Fruit fly (Drosophila melanogaster) whole organism, embryonic: ENCODE results near the gene CG42268.

ENCODE experiments used
- Abd-B ChIP-seq: fragments of 200-800 bp; sonication (Bioruptor generic); optimal IDR thresholded peaks from 2 replicates; lab custom pipeline; 2018; ENCODE audit warnings: missing biosample characterization, mild to moderate bottlenecking, missing genetic modification characterization, moderate library complexity
- Blimp-1 ChIP-seq: fragments of 200-800 bp; sonication (Bioruptor generic); optimal IDR thresholded peaks from 3 replicates; lab custom pipeline; 2018; ENCODE audit warnings: missing biosample characterization, missing genetic modification characterization, mild to moderate bottlenecking, moderate library complexity, missing genetic modification reagents
- CG12391 ChIP-seq: fragments of 200-800 bp; sonication (Bioruptor generic); optimal IDR thresholded peaks from 3 replicates; lab custom pipeline; 2018; ENCODE audit warnings: missing biosample characterization, mild to moderate bottlenecking, missing genetic modification characterization, moderate library complexity
- CG16779 ChIP-seq: fragments of 200-800 bp; sonication (Bioruptor generic); IDR thresholded peaks from 2 replicates; pipeline ENCODE4 v1.3.6; 2022; ENCODE audit warnings: missing biosample characterization, missing genetic modification characterization
- CG9797 ChIP-seq: fragments of 200-800 bp; sonication (Bioruptor generic); optimal IDR thresholded peaks from 3 replicates; lab custom pipeline; 2018; ENCODE audit warnings: missing biosample characterization, mild to moderate bottlenecking, missing genetic modification characterization
- CrebB ChIP-seq: fragments of 200-800 bp; sonication (Bioruptor generic); optimal IDR thresholded peaks from 3 replicates; lab custom pipeline; 2018; ENCODE audit warnings: missing biosample characterization, mild to moderate bottlenecking, missing genetic modification characterization
- Oli ChIP-seq: fragments of 200-800 bp; sonication (Bioruptor generic); optimal IDR thresholded peaks from 2 replicates; lab custom pipeline; 2018; ENCODE audit warnings: missing biosample characterization, mild to moderate bottlenecking, missing genetic modification characterization, moderate library complexity
- Sox102F ChIP-seq: fragments of 200-800 bp; sonication (Bioruptor generic); optimal IDR thresholded peaks from 2 replicates; lab custom pipeline; 2018; ENCODE audit warnings: missing biosample characterization, mild to moderate bottlenecking, missing genetic modification characterization, moderate library complexity
- klu ChIP-seq: fragments of 200-800 bp; sonication (Bioruptor generic); IDR thresholded peaks from 2 replicates; pipeline ENCODE4 v1.3.6; 2022; ENCODE audit warnings: missing biosample characterization, missing genetic modification characterization

- TF ChIP-seq CG12391: no peak
- no peak for TF ChIP-seq Abd-B (GFP tag; lab: Kevin White, UChicago)
- TF ChIP-seq klu (GFP tag; lab: Robert Waterston, UW): no peak
- no peak for TF ChIP-seq CG9797 (GFP tag; lab: Kevin White, UChicago)
- no peak for TF ChIP-seq Oli (tag; lab: Kevin White, UChicago)
- no peak for TF ChIP-seq CrebB (tag; lab: Kevin White, UChicago)
- no peak for TF ChIP-seq CG16779 (GFP tag; lab: Robert Waterston, UW)
- TF ChIP-seq Sox102F (GFP tag; lab: Kevin White, UChicago): no peak
- TF ChIP-seq Blimp-1: no peak
Observed at dm6 chr3L:9763389-9763917, 3.3 kb upstream of the CG42268 start, which contains the start of gene Ae2.
